Worm (Caenorhabditis elegans): ENCODE measurements around the gene dmd-7.

DNA sequence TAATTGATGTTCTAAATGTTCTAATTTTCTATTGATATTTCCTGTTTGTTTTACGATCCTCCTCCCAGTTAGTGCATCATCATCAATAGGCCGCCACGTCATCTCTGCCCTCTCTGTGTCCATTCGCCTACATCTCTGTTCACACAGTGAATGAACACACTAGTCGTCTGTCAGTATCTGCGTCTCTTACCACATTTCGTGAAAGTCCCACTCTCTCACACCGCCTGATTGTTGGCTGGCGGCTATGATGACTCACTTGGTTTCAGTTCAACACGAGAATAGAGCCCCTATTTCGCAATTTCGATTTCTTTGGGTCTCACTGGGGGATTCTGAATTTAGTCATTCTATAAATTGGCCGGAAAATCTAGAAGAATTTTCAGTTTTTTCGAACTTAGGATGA is 32.9 kb upstream of the dmd-7 start:
- TF ChIP-seq lin-39 (tag; optimal IDR thresholded peaks at IDR 0.05) = no peak
- no peak for TF ChIP-seq nhr-237 (tag; optimal IDR thresholded peaks at IDR 0.05)
- no peak for TF ChIP-seq nhr-12 (tag; optimal IDR thresholded peaks at IDR 0.05)
- no peak for TF ChIP-seq nhr-6 (tag; optimal IDR thresholded peaks at IDR 0.05)
- TF ChIP-seq zag-1 (tag; optimal IDR thresholded peaks at IDR 0.05) = peak; percentile 42
- TF ChIP-seq ama-1 (optimal IDR thresholded peaks at IDR 0.05) = no peak
- peak; percentile 99 for TF ChIP-seq fos-1 (tag; optimal IDR thresholded peaks at IDR 0.05)
- no peak for TF ChIP-seq mab-5 (tag; optimal IDR thresholded peaks at IDR 0.05)
- peak; percentile 19 for TF ChIP-seq skn-1 (tag; optimal IDR thresholded peaks at IDR 0.05)
- peak; percentile 49 to 81 for TF ChIP-seq mdl-1 (tag; optimal IDR thresholded peaks at IDR 0.05)
- TF ChIP-seq lsy-2 (tag; optimal IDR thresholded peaks at IDR 0.05) = peak in 1 of 2 experiments; percentile 57
- TF ChIP-seq ztf-11 (tag; optimal IDR thresholded peaks at IDR 0.05) = no peak

Data from whole organism, L2 larva.